Fruit fly (Drosophila melanogaster): Measurements from ENCODE around the gene wgn.

The wgn gene

dm6 chrX:18669811-18670477 is 35.2 kb upstream of the wgn start (continued):
- no peak for TF ChIP-seq CG16813 (GFP tag; IDR thresholded peaks at IDR 0.05; ENCODE audit: partially characterized antibody)
- no peak for TF ChIP-seq ranshi (GFP tag; IDR thresholded peaks at IDR 0.05)
- no peak for TF ChIP-seq CG8290 (GFP tag; optimal IDR thresholded peaks at IDR 0.05)
- TF ChIP-seq CG8290 (tag; optimal IDR thresholded peaks at IDR 0.05) = no peak
- no peak for TF ChIP-seq dmrt11E (tag; optimal IDR thresholded peaks at IDR 0.05)
- TF ChIP-seq CG8388 (GFP tag; optimal IDR thresholded peaks at IDR 0.05) = peak; percentile 28
- no peak for TF ChIP-seq en (GFP tag; optimal IDR thresholded peaks at IDR 0.05)
- 0 out of 2 replicates have a peak, but pooled peaks have one; percentile 21 for TF ChIP-seq E2f1 (GFP tag; IDR thresholded peaks at IDR 0.05)
- no peak for TF ChIP-seq dan (GFP tag; IDR thresholded peaks at IDR 0.05)
- TF ChIP-seq CG18262 (tag; optimal IDR thresholded peaks at IDR 0.05) = peak; percentile 46
- no peak for TF ChIP-seq B-H1 (GFP tag; IDR thresholded peaks at IDR 0.05)
- no peak for TF ChIP-seq Trl (optimal IDR thresholded peaks at IDR 0.05)
- no peak for TF ChIP-seq Trl (GFP tag; optimal IDR thresholded peaks at IDR 0.05)
- no peak for TF ChIP-seq CG13775 (GFP tag; optimal IDR thresholded peaks at IDR 0.05)
- TF ChIP-seq CG12769 (tag; optimal IDR thresholded peaks at IDR 0.05) = no peak
- TF ChIP-seq Hmr (GFP tag; optimal IDR thresholded peaks at IDR 0.05) = no peak
- no peak for TF ChIP-seq sc (optimal IDR thresholded peaks at IDR 0.05)
- TF ChIP-seq sc (GFP tag; optimal IDR thresholded peaks at IDR 0.05) = no peak
- no peak for TF ChIP-seq CG1529 (GFP tag; optimal IDR thresholded peaks at IDR 0.05)
- TF ChIP-seq zf30C (GFP tag; optimal IDR thresholded peaks at IDR 0.05) = no peak
- no peak for TF ChIP-seq Nf-YB (GFP tag; optimal IDR thresholded peaks at IDR 0.05)
- no peak for TF ChIP-seq kay (GFP tag; optimal IDR thresholded peaks at IDR 0.05)
- TF ChIP-seq CG33557 (GFP tag; optimal IDR thresholded peaks at IDR 0.05) = no peak
- no peak for TF ChIP-seq pros (GFP tag; optimal IDR thresholded peaks at IDR 0.05)
- no peak for TF ChIP-seq CG7271 (tag; optimal IDR thresholded peaks at IDR 0.05)
- TF ChIP-seq CG12391 (tag; optimal IDR thresholded peaks at IDR 0.05) = peak; percentile 4
- peak; percentile 23; the same call in 1 of the 3 replicates for TF ChIP-seq CG11093 (GFP tag; IDR thresholded peaks at IDR 0.05)
- TF ChIP-seq CG30431 (GFP tag; optimal IDR thresholded peaks at IDR 0.05) = no peak
- TF ChIP-seq CG13624 (GFP tag; optimal IDR thresholded peaks at IDR 0.05) = no peak
- TF ChIP-seq NFAT (GFP tag; IDR thresholded peaks at IDR 0.05) = no peak
- TF ChIP-seq corto (GFP tag; optimal IDR thresholded peaks at IDR 0.05) = no peak
- no peak for TF ChIP-seq Kr (GFP tag; optimal IDR thresholded peaks at IDR 0.05)
- no peak for TF ChIP-seq toy (GFP tag; IDR thresholded peaks at IDR 0.05)
- no peak for TF ChIP-seq sr (GFP tag; IDR thresholded peaks at IDR 0.05)
- no peak for TF ChIP-seq slou (GFP tag; optimal IDR thresholded peaks at IDR 0.05)
- TF ChIP-seq zfh1 (GFP tag; IDR thresholded peaks at IDR 0.05) = peak; percentile 39; the same call in 1 of the 3 replicates
- TF ChIP-seq CG3065 (GFP tag; optimal IDR thresholded peaks at IDR 0.05) = no peak
- TF ChIP-seq CG17328 (GFP tag; IDR thresholded peaks at IDR 0.05) = no peak
- TF ChIP-seq scrt (GFP tag; optimal IDR thresholded peaks at IDR 0.05) = no peak
- TF ChIP-seq CG2120 (GFP tag; optimal IDR thresholded peaks at IDR 0.05) = no peak
- peak; percentile 69 for TF ChIP-seq CG6689 (GFP tag; IDR thresholded peaks at IDR 0.05)
- no peak for TF ChIP-seq z (GFP tag; IDR thresholded peaks at IDR 0.05)
- no peak for TF ChIP-seq bigmax (GFP tag; optimal IDR thresholded peaks at IDR 0.05)
- no peak for TF ChIP-seq CG10431 (GFP tag; optimal IDR thresholded peaks at IDR 0.05)
- TF ChIP-seq CG4404 (GFP tag; IDR thresholded peaks at IDR 0.05) = no peak
- TF ChIP-seq CG12236 (GFP tag; optimal IDR thresholded peaks at IDR 0.05) = no peak
- no peak for TF ChIP-seq btn (GFP tag; optimal IDR thresholded peaks at IDR 0.05)
- TF ChIP-seq CG6254 (GFP tag; optimal IDR thresholded peaks at IDR 0.05) = no peak
- peak; percentile 54 for TF ChIP-seq lmd (GFP tag; IDR thresholded peaks at IDR 0.05)
- no peak for TF ChIP-seq bab2 (GFP tag; optimal IDR thresholded peaks at IDR 0.05)
- peak; percentile 53 for TF ChIP-seq abd-A (tag; optimal IDR thresholded peaks at IDR 0.05)
- TF ChIP-seq tio (GFP tag; optimal IDR thresholded peaks at IDR 0.05) = no peak
